Worm (Caenorhabditis elegans): ENCODE data around the gene ugt-18.

Gene ugt-18

DNA sequence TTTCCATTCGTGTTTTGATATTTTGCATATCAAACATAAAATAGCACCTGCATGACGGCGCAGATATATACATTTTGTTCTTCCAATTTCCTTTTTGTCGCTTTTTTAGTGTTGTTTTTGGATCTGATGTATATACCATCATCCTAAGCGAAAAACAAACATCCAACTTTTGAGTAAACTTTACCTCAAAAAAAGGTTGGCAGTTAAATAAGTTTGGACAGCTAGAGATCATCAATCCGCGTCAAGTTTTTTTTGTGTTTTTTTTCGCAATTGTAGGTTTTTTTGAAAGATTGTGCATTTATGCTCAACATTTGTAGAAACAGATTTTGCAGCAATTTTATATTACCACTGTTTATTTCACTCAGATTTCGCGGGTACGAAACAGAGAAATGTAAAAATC lies 51.7 kb downstream of the ugt-18 start, which contains the start of gene bus-19:
Gene bus-19 (plus strand): TSS at position 301 of the 400 bp plus-strand sequence.
- no peak for TF ChIP-seq ces-1 (GFP tag; optimal IDR thresholded peaks at IDR 0.05)
- TF ChIP-seq mep-1 (tag; optimal IDR thresholded peaks at IDR 0.05): no peak
- TF ChIP-seq lin-32 (GFP tag; optimal IDR thresholded peaks at IDR 0.05): no peak
- no peak for TF ChIP-seq flh-1 (GFP tag; optimal IDR thresholded peaks at IDR 0.05)
- TF ChIP-seq hlh-1 (tag; optimal IDR thresholded peaks at IDR 0.05): no peak
- no peak for TF ChIP-seq ztf-11 (tag; optimal IDR thresholded peaks at IDR 0.05)
- TF ChIP-seq mab-5 (tag; optimal IDR thresholded peaks at IDR 0.05): no peak
- TF ChIP-seq lin-13 (tag; optimal IDR thresholded peaks at IDR 0.05): no peak
- no peak for TF ChIP-seq mls-2 (tag; optimal IDR thresholded peaks at IDR 0.05)
- TF ChIP-seq lsy-2 (tag; optimal IDR thresholded peaks at IDR 0.05): no peak
- no peak for TF ChIP-seq ceh-83 (GFP tag; optimal IDR thresholded peaks at IDR 0.05)
- no peak for TF ChIP-seq pha-4 (tag; optimal IDR thresholded peaks at IDR 0.05)
- no peak for TF ChIP-seq nhr-28 (tag; optimal IDR thresholded peaks at IDR 0.05)
